Fruit fly (Drosophila melanogaster) whole organism, wandering third instar larva: ENCODE data around the gene stv.

Experiments
- CG32264 ChIP-seq: fragments of 200-800 bp; sonication (Bioruptor generic); optimal IDR thresholded peaks from 2 replicates; lab custom pipeline; 2016; ENCODE audit warnings: missing biosample characterization, missing genetic modification characterization
- CG9705 ChIP-seq: fragments of 200-800 bp; sonication (Bioruptor generic); optimal IDR thresholded peaks from 2 replicates; lab custom pipeline; 2018; ENCODE audit warnings: missing biosample characterization, mild to moderate bottlenecking, missing genetic modification characterization
- CrebA ChIP-seq: fragments of 200-800 bp; sonication (Bioruptor generic); optimal IDR thresholded peaks from 2 replicates; lab custom pipeline; 2016; ENCODE audit warnings: missing biosample characterization, mild to moderate bottlenecking, missing genetic modification characterization, borderline replicate concordance
- Dfd ChIP-seq: fragments of >200 bp; optimal IDR thresholded peaks from 2 replicates; lab custom pipeline; 2017; ENCODE audit warnings: missing biosample characterization, missing genetic modification characterization
- Dif ChIP-seq: fragments of 200-275, 200-300 bp; sonication (Bioruptor generic); optimal IDR thresholded peaks from 2 replicates; lab custom pipeline; 2018; ENCODE audit warnings: missing biosample characterization, missing genetic modification characterization; ENCODE audit not compliant: partially characterized antibody
- GATAd ChIP-seq: sonication (Bioruptor generic); optimal IDR thresholded peaks from 2 replicates; lab custom pipeline; 2016; ENCODE audit warnings: missing biosample characterization, missing genetic modification characterization
- HLH106 ChIP-seq: fragments of 200-800 bp; optimal IDR thresholded peaks from 3 replicates; lab custom pipeline; 2019; ENCODE audit warnings: missing biosample characterization, mild to moderate bottlenecking, missing genetic modification characterization, moderate library complexity
- Hnf4 ChIP-seq: fragments of 200-800 bp; sonication (Bioruptor generic); optimal IDR thresholded peaks from 2 replicates; lab custom pipeline; 2016; ENCODE audit warnings: missing biosample characterization, mild to moderate bottlenecking, missing genetic modification characterization
- Hr78 ChIP-seq: fragments of >200 bp; optimal IDR thresholded peaks from 2 replicates; lab custom pipeline; 2017; ENCODE audit warnings: missing biosample characterization, missing genetic modification characterization
- Mio ChIP-seq: sonication (Bioruptor generic); optimal IDR thresholded peaks from 2 replicates; lab custom pipeline; 2016; ENCODE audit warnings: missing biosample characterization, missing genetic modification characterization
- Myc ChIP-seq: fragments of >200 bp; optimal IDR thresholded peaks from 2 replicates; lab custom pipeline; 2017
- N ChIP-seq: fragments of >200 bp; optimal IDR thresholded peaks from 2 replicates; lab custom pipeline; 2018; ENCODE audit warnings: missing biosample characterization, missing external identifiers, missing genetic modification characterization
- Rel ChIP-seq, 2 experiments: fragments of 200-800 bp; sonication (Bioruptor generic) in 1 of 2; optimal IDR thresholded peaks; 2 replicates in 1 of 2; 3 replicates in 1 of 2; lab custom pipeline; 2016 to 2019; ENCODE audit warnings: mild to moderate bottlenecking in 2 of 2, missing biosample characterization in 2 of 2, missing genetic modification characterization in 2 of 2, moderate library complexity in 1 of 2
- Vsx2 ChIP-seq: fragments of 200-300, 225-300 bp; sonication (Bioruptor generic); optimal IDR thresholded peaks from 2 replicates; lab custom pipeline; 2018; ENCODE audit warnings: missing biosample characterization, missing genetic modification characterization; ENCODE audit not compliant: partially characterized antibody
- br ChIP-seq: fragments of 200-800 bp; sonication (Bioruptor generic); optimal IDR thresholded peaks from 2 replicates; lab custom pipeline; 2016; ENCODE audit warnings: missing biosample characterization, missing genetic modification characterization
- brk ChIP-seq: fragments of 200-800 bp; sonication (Bioruptor generic); optimal IDR thresholded peaks from 2 replicates; lab custom pipeline; 2016; ENCODE audit warnings: missing biosample characterization, mild to moderate bottlenecking, missing genetic modification characterization
- dl ChIP-seq, 2 experiments: fragments of 175-275, 200-275 bp in 1 of 2; fragments of 200-275 bp in 1 of 2; sonication (Bioruptor generic); optimal IDR thresholded peaks; lab custom pipeline; 2018; ENCODE audit warnings: mild to moderate bottlenecking in 2 of 2, missing biosample characterization in 2 of 2, missing genetic modification characterization in 2 of 2, moderate library complexity in 2 of 2; ENCODE audit not compliant: partially characterized antibody in 2 of 2, insufficient read depth in 1 of 2
- dsf ChIP-seq: sonication (Bioruptor generic); optimal IDR thresholded peaks from 2 replicates; lab custom pipeline; 2016; ENCODE audit warnings: missing biosample characterization, missing genetic modification characterization, borderline replicate concordance
- ey ChIP-seq: fragments of 200-800 bp; sonication (Bioruptor generic); optimal IDR thresholded peaks from 2 replicates; lab custom pipeline; 2016; ENCODE audit warnings: missing biosample characterization, missing genetic modification characterization
- foxo ChIP-seq, 2 experiments: fragments of 200-800 bp; sonication (Bioruptor generic); optimal IDR thresholded peaks; 2 replicates in 1 of 2; 3 replicates in 1 of 2; lab custom pipeline; 2016 to 2017; ENCODE audit warnings: missing biosample characterization in 2 of 2, missing genetic modification characterization in 2 of 2
- fru ChIP-seq: fragments of 200-800 bp; sonication (Bioruptor generic); optimal IDR thresholded peaks from 3 replicates; lab custom pipeline; 2016; ENCODE audit warnings: missing biosample characterization, mild to moderate bottlenecking, missing genetic modification characterization
- h ChIP-seq: fragments of 200-800 bp; sonication (Bioruptor generic); optimal IDR thresholded peaks from 3 replicates; lab custom pipeline; 2016; ENCODE audit warnings: missing biosample characterization, mild to moderate bottlenecking, missing genetic modification characterization
- jim ChIP-seq: fragments of 175-275, 200-325 bp; sonication (Bioruptor generic); optimal IDR thresholded peaks from 2 replicates; lab custom pipeline; 2016; ENCODE audit warnings: missing biosample characterization, mild to moderate bottlenecking, missing genetic modification characterization
- lola ChIP-seq: fragments of >200 bp; optimal IDR thresholded peaks from 2 replicates; lab custom pipeline; 2017; ENCODE audit warnings: missing biosample characterization, missing genetic modification characterization
- psq ChIP-seq: fragments of 200-800 bp; sonication (Bioruptor generic); optimal IDR thresholded peaks from 3 replicates; lab custom pipeline; 2017; ENCODE audit warnings: missing biosample characterization, mild to moderate bottlenecking, missing genetic modification characterization, moderate library complexity
- sage ChIP-seq: fragments of 200-800 bp; sonication (Bioruptor generic); optimal IDR thresholded peaks from 2 replicates; lab custom pipeline; 2016; ENCODE audit warnings: missing biosample characterization, mild to moderate bottlenecking, missing genetic modification characterization
- sv ChIP-seq: fragments of 200-800 bp; sonication (Bioruptor generic); optimal IDR thresholded peaks from 3 replicates; lab custom pipeline; 2016; ENCODE audit warnings: missing biosample characterization, missing genetic modification characterization
- tai ChIP-seq: sonication (Bioruptor generic); optimal IDR thresholded peaks from 2 replicates; lab custom pipeline; 2016; ENCODE audit warnings: missing biosample characterization, missing genetic modification characterization

Gene stv

DNA sequence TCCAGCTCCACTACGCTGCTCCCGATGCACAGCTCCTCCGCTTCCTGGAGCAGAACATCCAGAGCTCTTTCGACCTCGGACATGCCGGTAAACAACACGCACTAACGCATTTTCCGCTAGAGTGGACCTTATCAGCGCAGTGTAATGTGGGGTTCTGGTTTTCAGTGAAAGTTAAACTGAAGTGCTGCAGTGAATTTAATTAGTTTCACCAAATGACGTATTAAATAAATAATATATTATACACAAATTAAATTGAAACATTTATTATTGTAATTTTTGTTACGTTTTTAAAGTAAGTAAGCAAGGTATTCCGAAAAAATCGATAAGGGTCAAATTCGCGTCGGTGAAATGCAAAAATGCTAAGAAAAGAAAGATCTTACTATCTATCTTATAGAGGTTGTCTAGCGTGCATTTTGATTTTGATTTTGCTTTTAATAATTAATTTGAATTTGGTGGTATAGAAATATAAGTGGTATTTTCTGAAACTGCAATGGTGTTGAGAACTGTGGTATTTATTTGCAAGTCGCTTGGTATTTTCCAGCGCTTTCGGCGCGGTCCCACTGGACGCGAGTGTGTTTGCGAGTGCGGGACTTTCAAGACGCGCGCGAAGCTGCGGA, 27.1 kb upstream of the stv start, which contains the start of the genes JMJD7 and CG10738 (continued):
- TF ChIP-seq Rel (GFP tag; optimal IDR thresholded peaks at IDR 0.05; lab: Kevin White, UChicago) (no peak), Rel (tag; optimal IDR thresholded peaks at IDR 0.05; lab: Kevin White, UChicago) (peak; percentile 16), Dif (GFP tag; lab: Kevin White, UChicago) (no peak), ey (peak; percentile 5)

- no peak for TF ChIP-seq psq
- TF ChIP-seq sv = no peak
- no peak for TF ChIP-seq brk (GFP tag; lab: Kevin White, UChicago)
Measured at dm6 chr3L:13451562-13451961, 25.8 kb upstream of the stv start.

- TF ChIP-seq CG32264 (no peak), Dif (GFP tag; lab: Kevin White, UChicago) (no peak), N (GFP tag; lab: Kevin White, UChicago) (no peak), Vsx2 (no peak), HLH106 (tag; lab: Kevin White, UChicago) (no peak), psq (no peak), Hnf4 (GFP tag; lab: Kevin White, UChicago) (no peak), Mio (no peak), br (no peak)
Measured at dm6 chr3L:13452281-13452680, 25.1 kb upstream of the stv start.

DNA sequence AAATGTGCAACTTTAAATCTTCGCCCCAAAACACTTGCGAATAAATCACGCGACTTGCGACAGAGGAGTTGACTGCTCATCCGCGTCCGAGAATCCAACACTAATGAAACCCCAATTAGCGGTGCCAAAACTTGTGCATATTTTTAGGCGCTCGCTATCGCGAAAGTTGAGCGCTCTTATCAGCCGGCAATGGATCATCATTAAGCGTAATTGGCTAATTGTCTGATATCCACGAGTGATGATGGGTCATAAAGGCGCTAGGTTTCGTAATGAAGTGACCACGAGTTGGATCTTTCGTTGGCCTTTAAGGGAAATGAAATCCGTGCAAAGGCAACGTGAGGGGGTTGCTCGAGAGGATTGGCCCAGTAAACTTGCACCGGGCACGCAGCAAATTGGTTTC, 22.6 kb upstream of the stv start:
- TF ChIP-seq N (GFP tag; lab: Kevin White, UChicago) (peak; percentile 10), CG32264 (no peak), Vsx2 (peak; percentile 23), Hr78 (GFP tag; lab: Kevin White, UChicago) (no peak), dsf (GFP tag; lab: Kevin White, UChicago) (no peak), HLH106 (tag; lab: Kevin White, UChicago) (no peak), CG9705 (GFP tag; lab: Kevin White, UChicago) (no peak), tai (GFP tag; lab: Kevin White, UChicago) (no peak), Rel (GFP tag; optimal IDR thresholded peaks at IDR 0.05; lab: Kevin White, UChicago) (no peak), Rel (tag; optimal IDR thresholded peaks at IDR 0.05; lab: Kevin White, UChicago) (no peak), dl (GFP tag; optimal IDR thresholded peaks at IDR 0.05; lab: Kevin White, UChicago; ENCODE audit: insufficient read depth in 1 of 2, partially characterized antibody in 2 of 2) (no peak)

- TF ChIP-seq br (no peak), Hr78 (GFP tag; lab: Kevin White, UChicago) (no peak), CG9705 (GFP tag; lab: Kevin White, UChicago) (no peak), jim (GFP tag; lab: Kevin White, UChicago) (no peak), GATAd (GFP tag; lab: Kevin White, UChicago) (no peak), lola (GFP tag; lab: Kevin White, UChicago) (no peak), sage (GFP tag; lab: Kevin White, UChicago) (no peak), dl (GFP tag; optimal IDR thresholded peaks at IDR 0.05; lab: Kevin White, UChicago; ENCODE audit: insufficient read depth in 1 of 2, partially characterized antibody in 2 of 2) (no peak), foxo (GFP tag; optimal IDR thresholded peaks at IDR 0.05; lab: Kevin White, UChicago) (no peak), h (GFP tag; lab: Kevin White, UChicago) (no peak), fru (no peak), Dfd (GFP tag; lab: Kevin White, UChicago) (no peak), Hnf4 (GFP tag; lab: Kevin White, UChicago) (no peak), CrebA (GFP tag; lab: Kevin White, UChicago) (no peak)
Measured at dm6 chr3L:13457133-13457532, 20.2 kb upstream of the stv start, which contains the start of gene CG10116. Gene CG10116, minus strand, starts transcription at chr3L:13457238.

DNA sequence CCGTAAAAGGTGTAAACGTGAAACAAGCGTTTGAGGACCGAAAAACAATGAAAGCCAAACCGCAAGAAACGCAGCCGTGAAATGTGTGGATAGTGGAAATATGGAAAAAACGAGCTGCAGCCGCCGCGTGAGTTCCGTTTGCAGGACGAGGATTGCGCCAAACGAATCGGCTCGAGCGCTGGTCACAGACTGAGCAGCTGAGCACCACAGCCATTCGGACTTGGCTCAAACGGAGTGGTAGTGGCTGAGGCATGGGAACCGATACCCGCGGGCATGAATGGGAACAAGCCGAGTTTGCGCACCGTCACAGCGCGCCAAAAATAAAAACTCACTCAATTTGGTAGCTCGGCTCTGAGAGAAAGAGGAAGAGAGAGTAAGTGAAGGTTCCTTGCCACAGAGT, 2.7 kb upstream of the stv start, which contains the start of gene CG10089:
TSS of gene CG10089 (minus strand) at position 181 of the 400 bp plus-strand sequence.
- TF ChIP-seq Dif (GFP tag; lab: Kevin White, UChicago) (peak; percentile 18), Vsx2 (peak; percentile 47), Myc (lab: Kevin White, UChicago) (no peak), dl (GFP tag; optimal IDR thresholded peaks at IDR 0.05; lab: Kevin White, UChicago; ENCODE audit: insufficient read depth in 1 of 2, partially characterized antibody in 2 of 2) (peak in 1 of 2 experiments; percentile 4), GATAd (GFP tag; lab: Kevin White, UChicago) (no peak), brk (GFP tag; lab: Kevin White, UChicago) (no peak)
